Fruit fly (Drosophila melanogaster) whole organism, embryonic: ENCODE results near the gene CG31974.
A peak's percentile ranks its signal among the peaks of the same experiment; 100 is the strongest.

ENCODE experiments used
- Aef1 ChIP-seq: fragments of 200-800 bp; sonication (Bioruptor generic); IDR thresholded peaks from 3 replicates; pipeline ENCODE4 v1.3.6; 2022; ENCODE audit warnings: missing biosample characterization, missing genetic modification characterization
- Antp ChIP-seq: fragments of 200-800 bp; sonication (Bioruptor generic); optimal IDR thresholded peaks from 3 replicates; lab custom pipeline; 2016; ENCODE audit warnings: missing biosample characterization, missing genetic modification characterization
- Bgb ChIP-seq: fragments of 200-800 bp; sonication (Bioruptor generic); IDR thresholded peaks from 2 replicates; pipeline ENCODE4 v1.3.6; 2022; ENCODE audit warnings: missing biosample characterization, missing genetic modification characterization; ENCODE audit not compliant: partially characterized antibody
- BtbVII ChIP-seq: fragments of 200-800 bp; sonication (Bioruptor generic); optimal IDR thresholded peaks from 3 replicates; lab custom pipeline; 2017; ENCODE audit warnings: missing biosample characterization, mild to moderate bottlenecking, missing genetic modification characterization
- CG13894 ChIP-seq: fragments of 200-800 bp; sonication (Bioruptor generic); optimal IDR thresholded peaks from 3 replicates; lab custom pipeline; 2018; ENCODE audit warnings: missing biosample characterization, mild to moderate bottlenecking, missing genetic modification characterization, moderate library complexity
- CG17359 ChIP-seq: fragments of 200-800 bp; sonication (Bioruptor generic); optimal IDR thresholded peaks from 3 replicates; lab custom pipeline; 2018; ENCODE audit warnings: missing biosample characterization, mild to moderate bottlenecking, missing genetic modification characterization, moderate library complexity
- CG17612 ChIP-seq: fragments of 200-800 bp; sonication (Bioruptor generic); IDR thresholded peaks from 2 replicates; pipeline ENCODE4 v1.3.6; 2022; ENCODE audit warnings: missing biosample characterization, missing genetic modification characterization
- CG17912 ChIP-seq: fragments of 200-800 bp; sonication (Bioruptor generic); optimal IDR thresholded peaks from 2 replicates; lab custom pipeline; 2018; ENCODE audit warnings: missing biosample characterization, mild to moderate bottlenecking, missing genetic modification characterization
- CG18619 ChIP-seq: fragments of 200-800 bp; sonication (Bioruptor generic); optimal IDR thresholded peaks from 3 replicates; lab custom pipeline; 2017; ENCODE audit warnings: missing biosample characterization, mild to moderate bottlenecking, missing genetic modification characterization
- CG2199 ChIP-seq: fragments of 200-800 bp; sonication (Bioruptor generic); IDR thresholded peaks from 3 replicates; pipeline ENCODE4 v1.3.6; 2022; ENCODE audit warnings: missing biosample characterization, missing genetic modification characterization
- CG2678 ChIP-seq: fragments of 200-800 bp; sonication (Bioruptor generic); optimal IDR thresholded peaks from 3 replicates; lab custom pipeline; 2019; ENCODE audit warnings: missing biosample characterization, mild to moderate bottlenecking, missing genetic modification characterization, moderate library complexity
- CG2712 ChIP-seq: fragments of 200-800 bp; optimal IDR thresholded peaks from 3 replicates; lab custom pipeline; 2019; ENCODE audit warnings: missing biosample characterization, mild to moderate bottlenecking, missing genetic modification characterization, moderate library complexity
- CG6272 ChIP-seq: fragments of 200-800 bp; sonication (Bioruptor generic); IDR thresholded peaks from 2 replicates; pipeline ENCODE4 v1.3.6; 2022; ENCODE audit warnings: missing biosample characterization, missing genetic modification characterization
- CG6854 ChIP-seq: fragments of 200-800 bp; sonication (Bioruptor generic); optimal IDR thresholded peaks from 3 replicates; lab custom pipeline; 2017; ENCODE audit warnings: missing biosample characterization, mild to moderate bottlenecking, missing genetic modification characterization
- CG8290 ChIP-seq, 3 experiments: fragments of 200-800 bp; sonication (Bioruptor generic); optimal IDR thresholded peaks; 2 replicates each; lab custom pipeline; 2016 to 2019; ENCODE audit warnings: missing biosample characterization in 3 of 3, missing genetic modification characterization in 3 of 3, mild to moderate bottlenecking in 2 of 3, moderate library complexity in 1 of 3
- CG9727 ChIP-seq: fragments of 200-800 bp; sonication (Bioruptor generic); optimal IDR thresholded peaks from 3 replicates; lab custom pipeline; 2017; ENCODE audit warnings: missing biosample characterization, mild to moderate bottlenecking, missing genetic modification characterization
- CG9932 ChIP-seq: fragments of 200-800 bp; sonication (Bioruptor generic); IDR thresholded peaks from 2 replicates; pipeline ENCODE4 v1.3.6; 2022; ENCODE audit warnings: missing biosample characterization, missing genetic modification characterization
- CTCF ChIP-seq: fragments of 200-800 bp; sonication (Bioruptor generic); optimal IDR thresholded peaks from 2 replicates; lab custom pipeline; 2017; ENCODE audit warnings: missing biosample characterization, mild to moderate bottlenecking, missing genetic modification characterization, moderate library complexity
- Chrac-16 ChIP-seq: fragments of 200-800 bp; sonication (Bioruptor generic); optimal IDR thresholded peaks from 3 replicates; lab custom pipeline; 2016; ENCODE audit warnings: missing biosample characterization, missing genetic modification characterization
- CoRest ChIP-seq: fragments of 200-800 bp; sonication (Bioruptor generic); optimal IDR thresholded peaks from 3 replicates; lab custom pipeline; 2018; ENCODE audit warnings: missing biosample characterization, mild to moderate bottlenecking, missing genetic modification characterization, moderate library complexity
- D19A ChIP-seq: fragments of 200-800 bp; optimal IDR thresholded peaks from 3 replicates; lab custom pipeline; 2019; ENCODE audit warnings: missing biosample characterization, mild to moderate bottlenecking, missing genetic modification characterization, moderate library complexity
- Dip2 ChIP-seq: fragments of 200-800 bp; sonication (Bioruptor generic); IDR thresholded peaks from 2 replicates; pipeline ENCODE4 v1.3.6; 2022; ENCODE audit warnings: missing biosample characterization, missing genetic modification characterization
- E2f2 ChIP-seq: fragments of 200-800 bp; sonication (Bioruptor generic); IDR thresholded peaks from 2 replicates; pipeline ENCODE4 v1.3.6; 2022; ENCODE audit warnings: missing biosample characterization, missing genetic modification characterization
- HHEX ChIP-seq: fragments of 200-800 bp; sonication (Bioruptor generic); optimal IDR thresholded peaks from 3 replicates; lab custom pipeline; 2017; ENCODE audit warnings: missing biosample characterization, mild to moderate bottlenecking, missing genetic modification characterization, missing genetic modification reagents
- HmgD ChIP-seq: fragments of 200-800 bp; sonication (Bioruptor generic); optimal IDR thresholded peaks from 3 replicates; lab custom pipeline; 2016; ENCODE audit warnings: missing biosample characterization, missing genetic modification characterization
- HmgZ ChIP-seq: fragments of 200-800 bp; sonication (Bioruptor generic); optimal IDR thresholded peaks from 2 replicates; lab custom pipeline; 2018; ENCODE audit warnings: missing biosample characterization, mild to moderate bottlenecking, missing genetic modification characterization
- Med ChIP-seq: fragments of 200-800 bp; sonication (Bioruptor generic); peaks from one replicate; lab custom pipeline; 2016; ENCODE audit warnings: missing biosample characterization, missing genetic modification characterization, mild to moderate bottlenecking, inconsistent platforms, moderate library complexity
- NfI ChIP-seq: fragments of 200-800 bp; sonication (Bioruptor generic); optimal IDR thresholded peaks from 3 replicates; lab custom pipeline; 2018; ENCODE audit warnings: missing biosample characterization, mild to moderate bottlenecking, missing genetic modification characterization, moderate library complexity
- Ptx1 ChIP-seq: fragments of 200-800 bp; sonication (Bioruptor generic); IDR thresholded peaks from 2 replicates; pipeline ENCODE4 v1.3.6; 2022; ENCODE audit warnings: missing biosample characterization, missing genetic modification characterization
- Xrp1 ChIP-seq: fragments of 200-800 bp; sonication (Bioruptor generic); IDR thresholded peaks from 2 replicates; pipeline ENCODE4 v1.3.6; 2022; ENCODE audit warnings: missing biosample characterization, missing genetic modification characterization
- amos ChIP-seq: fragments of 200-800 bp; sonication (Bioruptor generic); IDR thresholded peaks from 2 replicates; pipeline ENCODE4 v1.3.6; 2022; ENCODE audit warnings: missing biosample characterization, missing genetic modification characterization; ENCODE audit not compliant: partially characterized antibody
- bcd ChIP-seq: fragments of 200-800 bp; sonication (Bioruptor generic); optimal IDR thresholded peaks from 2 replicates; lab custom pipeline; 2017; ENCODE audit warnings: missing biosample characterization, mild to moderate bottlenecking, missing genetic modification characterization
- chm ChIP-seq: fragments of 200-800 bp; sonication (Bioruptor generic); IDR thresholded peaks from 2 replicates; pipeline ENCODE4 v1.3.6; 2022; ENCODE audit warnings: missing biosample characterization, missing genetic modification characterization
- inv ChIP-seq: fragments of 200-800 bp; sonication (Bioruptor generic); IDR thresholded peaks from 2 replicates; pipeline ENCODE4 v1.3.6; 2022; ENCODE audit warnings: missing biosample characterization, missing genetic modification characterization; ENCODE audit not compliant: partially characterized antibody
- kah ChIP-seq: fragments of 200-800 bp; sonication (Bioruptor generic); optimal IDR thresholded peaks from 2 replicates; lab custom pipeline; 2018; ENCODE audit warnings: missing biosample characterization, mild to moderate bottlenecking, missing genetic modification characterization
- lab ChIP-seq: fragments of 200-800 bp; sonication (Bioruptor generic); optimal IDR thresholded peaks from 3 replicates; lab custom pipeline; 2017; ENCODE audit warnings: missing biosample characterization, missing genetic modification characterization, mild to moderate bottlenecking, moderate library complexity, missing genetic modification reagents
- otp ChIP-seq: fragments of 200-800 bp; sonication (Bioruptor generic); IDR thresholded peaks from 3 replicates; pipeline ENCODE4, ENCODE4 v1.3.6; 2022; ENCODE audit warnings: missing biosample characterization, missing genetic modification characterization
- pros ChIP-seq: fragments of 200-800 bp; sonication (Bioruptor generic); optimal IDR thresholded peaks from 3 replicates; lab custom pipeline; 2019; ENCODE audit warnings: missing biosample characterization, mild to moderate bottlenecking, missing genetic modification characterization, moderate library complexity
- row ChIP-seq: fragments of 200-800 bp; sonication (Bioruptor generic); IDR thresholded peaks from 3 replicates; pipeline ENCODE4 v1.3.6; 2022; ENCODE audit warnings: missing biosample characterization, missing genetic modification characterization
- run ChIP-seq: fragments of 200-800 bp; sonication (Bioruptor generic); optimal IDR thresholded peaks from 3 replicates; lab custom pipeline; 2018; ENCODE audit warnings: missing biosample characterization, mild to moderate bottlenecking, missing genetic modification characterization
- stc ChIP-seq: fragments of 200-800 bp; sonication (Bioruptor generic); IDR thresholded peaks from 2 replicates; pipeline ENCODE4 v1.3.6; 2022; ENCODE audit warnings: missing biosample characterization, missing genetic modification characterization

Gene CG31974

DNA sequence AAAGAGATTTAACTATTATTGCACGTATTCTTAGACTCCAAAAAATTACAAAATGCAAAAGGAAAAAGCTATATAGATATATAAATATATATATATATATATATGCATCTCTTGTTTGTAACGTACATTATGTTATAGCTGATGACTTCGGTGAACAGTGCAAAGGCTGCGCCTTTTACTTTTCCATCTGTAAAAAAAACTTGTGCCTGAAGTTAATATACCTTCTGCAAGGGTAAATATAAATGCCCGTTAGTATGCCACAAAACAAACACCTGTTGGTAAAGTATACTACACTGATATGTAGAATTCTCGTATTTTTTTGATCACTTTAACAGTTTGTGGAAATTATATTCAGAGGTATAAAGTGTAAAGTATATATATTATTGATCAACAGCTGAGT lies 4.8 kb downstream of the CG31974 start:
- TF ChIP-seq Chrac-16 (no peak), HHEX (GFP tag; lab: Kevin White, UChicago) (peak; percentile 28), row (GFP tag; lab: Robert Waterston, UW) (0 out of 3 replicates have a peak, but pooled peaks have one; percentile 6), CG9727 (GFP tag; lab: Kevin White, UChicago) (no peak), CG6272 (GFP tag; lab: Robert Waterston, UW) (no peak), inv (GFP tag; lab: Robert Waterston, UW) (no peak), stc (GFP tag; lab: Robert Waterston, UW) (no peak), pros (GFP tag; lab: Kevin White, UChicago) (no peak), CTCF (GFP tag; lab: Kevin White, UChicago) (peak; percentile 60), Aef1 (GFP tag; lab: Robert Waterston, UW) (no peak), amos (GFP tag; lab: Robert Waterston, UW) (peak; percentile 33; the same call in 1 of the 2 replicates), otp (GFP tag; lab: Robert Waterston, UW) (no peak), CG6854 (no peak), CG8290 (GFP tag; optimal IDR thresholded peaks at IDR 0.05; lab: Kevin White, UChicago) (peak; percentile 45), CG8290 (tag; optimal IDR thresholded peaks at IDR 0.05; lab: Kevin White, UChicago) (peak in 1 of 2 experiments; percentile 45), CG9932 (GFP tag; lab: Robert Waterston, UW) (peak; percentile 26; the same call in 1 of the 2 replicates), CG2678 (tag; lab: Kevin White, UChicago) (no peak), CG18619 (GFP tag; lab: Kevin White, UChicago) (no peak), Med (GFP tag; lab: Kevin White, UChicago) (peak; percentile 59), CG13894 (tag; lab: Kevin White, UChicago) (peak; percentile 43), kah (peak; percentile 3), D19A (tag; lab: Kevin White, UChicago) (peak; percentile 63), CG17612 (GFP tag; lab: Robert Waterston, UW) (peak; percentile 54; the same call in 1 of the 2 replicates), E2f2 (no peak), BtbVII (peak; percentile 1), CG2199 (GFP tag; lab: Robert Waterston, UW) (0 out of 3 replicates have a peak, but pooled peaks have one; percentile 34), Ptx1 (GFP tag; lab: Robert Waterston, UW) (no peak), Dip2 (GFP tag; lab: Robert Waterston, UW) (no peak), Bgb (GFP tag; lab: Robert Waterston, UW) (0 out of 2 replicates have a peak, but pooled peaks have one; percentile 23), CG17359 (tag; lab: Kevin White, UChicago) (peak; percentile 17), CG17912 (no peak), NfI (GFP tag; lab: Kevin White, UChicago) (peak; percentile 2), CoRest (tag; lab: Kevin White, UChicago) (no peak), bcd (GFP tag; lab: Kevin White, UChicago) (no peak), HmgD (GFP tag; lab: Kevin White, UChicago) (no peak), Antp (GFP tag; lab: Kevin White, UChicago) (no peak), Xrp1 (GFP tag; lab: Robert Waterston, UW) (0 out of 2 replicates have a peak, but pooled peaks have one; percentile 16), chm (GFP tag; lab: Robert Waterston, UW) (no peak), run (tag; lab: Kevin White, UChicago) (no peak), HmgZ (peak; percentile 47), lab (GFP tag; lab: Kevin White, UChicago) (peak; percentile 22), CG2712 (peak; percentile 10)
